Worm (Caenorhabditis elegans): ENCODE results near the gene glr-2.

The glr-2 gene

DNA sequence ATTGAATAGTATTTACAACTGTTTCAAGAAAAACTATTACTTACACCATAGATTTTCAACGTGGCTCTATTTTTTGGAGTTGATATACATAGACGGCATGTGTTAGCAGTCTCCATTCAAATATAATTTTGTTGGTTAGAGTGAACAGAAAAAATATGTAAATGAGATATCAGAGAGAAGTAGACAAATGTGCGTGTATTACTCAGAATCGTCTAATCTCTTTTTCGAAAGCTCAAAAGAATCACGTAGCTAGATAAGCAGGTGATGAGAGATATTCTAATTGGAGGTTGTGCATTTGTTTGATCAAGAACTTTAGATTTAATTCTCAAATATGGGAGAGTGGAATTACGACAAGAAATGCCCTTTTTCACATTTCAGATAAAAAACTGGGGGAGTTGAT lies 54.2 kb downstream of the glr-2 start, which contains the start of gene ZK418.10:
Gene ZK418.10 (minus strand): TSS at position 148 of the 400 bp plus-strand sequence.
- TF ChIP-seq lsy-2 (tag; optimal IDR thresholded peaks at IDR 0.05): peak in 1 of 2 experiments; percentile 16
- no peak for TF ChIP-seq Y55F3AM.14 (GFP tag; optimal IDR thresholded peaks at IDR 0.05)
- no peak for TF ChIP-seq nhr-25 (tag; optimal IDR thresholded peaks at IDR 0.05)
- TF ChIP-seq nhr-21 (tag; optimal IDR thresholded peaks at IDR 0.05): peak; percentile 16
- peak; percentile 33 for TF ChIP-seq C34F6.9 (tag; optimal IDR thresholded peaks at IDR 0.05)
- peak; percentile 5 for TF ChIP-seq sma-9 (GFP tag; optimal IDR thresholded peaks at IDR 0.05)
- TF ChIP-seq sma-9 (tag; optimal IDR thresholded peaks at IDR 0.05): no peak
- TF ChIP-seq unc-39 (tag; optimal IDR thresholded peaks at IDR 0.05): no peak
- TF ChIP-seq ama-1 (optimal IDR thresholded peaks at IDR 0.05): no peak
- TF ChIP-seq sma-3 (GFP tag; optimal IDR thresholded peaks at IDR 0.05): no peak

Measured in whole organism, L2 larva.